Fruit fly (Drosophila melanogaster): ENCODE measurements around the gene RnrL.

The RnrL gene

DNA sequence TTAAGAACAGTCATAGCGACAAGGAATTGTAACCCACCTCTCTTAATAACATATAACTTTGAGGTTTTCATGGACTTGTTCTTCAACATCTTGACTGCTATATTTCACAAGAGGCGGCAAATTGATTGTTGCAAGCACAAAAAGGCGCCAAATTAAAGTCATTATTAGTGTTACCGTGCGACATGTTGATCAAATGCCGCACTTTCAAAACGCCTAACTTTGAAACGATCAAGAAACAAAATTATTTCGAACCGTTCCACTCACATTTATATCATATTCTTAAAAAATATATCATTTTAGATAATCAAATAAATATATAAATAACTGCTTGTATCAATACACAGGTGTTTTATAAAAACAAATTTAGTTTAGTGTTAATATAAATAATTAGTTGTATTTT is at the start of gene RnrL:
RnrL (minus strand) TSS at position 154 of the 400 bp plus-strand sequence.
- no peak for TF ChIP-seq ttk (optimal IDR thresholded peaks at IDR 0.05)
- TF ChIP-seq Myc (optimal IDR thresholded peaks at IDR 0.05), result no peak
- TF ChIP-seq h (optimal IDR thresholded peaks at IDR 0.05), result no peak
- TF ChIP-seq Sin3A (optimal IDR thresholded peaks at IDR 0.05), result no peak
- no peak for TF ChIP-seq insv (optimal IDR thresholded peaks at IDR 0.05)
- no peak for TF ChIP-seq psq (optimal IDR thresholded peaks at IDR 0.05)

DNA sequence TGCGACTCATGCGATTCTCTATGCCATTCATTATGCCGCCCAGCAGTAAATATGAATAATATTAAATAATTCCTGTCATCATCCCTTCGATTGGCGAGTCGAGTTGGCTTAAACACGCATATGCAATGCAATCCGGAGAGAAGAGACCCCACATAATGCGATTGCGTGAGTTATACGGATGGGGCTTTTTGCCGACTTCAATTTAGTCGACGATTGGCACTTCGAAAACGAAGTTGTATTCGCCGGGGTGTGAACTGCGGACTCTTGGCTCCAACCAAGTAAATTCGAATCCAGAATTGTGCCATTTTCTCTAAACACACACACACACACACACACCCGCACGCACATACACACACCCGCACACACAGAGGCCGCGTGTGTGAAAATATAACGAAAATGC is 48.5 kb upstream of the RnrL start:
- TF ChIP-seq psq (optimal IDR thresholded peaks at IDR 0.05) (no peak), ttk (optimal IDR thresholded peaks at IDR 0.05) (no peak), Sin3A (optimal IDR thresholded peaks at IDR 0.05) (no peak), h (optimal IDR thresholded peaks at IDR 0.05) (no peak), insv (optimal IDR thresholded peaks at IDR 0.05) (no peak), Myc (optimal IDR thresholded peaks at IDR 0.05) (no peak)

DNA sequence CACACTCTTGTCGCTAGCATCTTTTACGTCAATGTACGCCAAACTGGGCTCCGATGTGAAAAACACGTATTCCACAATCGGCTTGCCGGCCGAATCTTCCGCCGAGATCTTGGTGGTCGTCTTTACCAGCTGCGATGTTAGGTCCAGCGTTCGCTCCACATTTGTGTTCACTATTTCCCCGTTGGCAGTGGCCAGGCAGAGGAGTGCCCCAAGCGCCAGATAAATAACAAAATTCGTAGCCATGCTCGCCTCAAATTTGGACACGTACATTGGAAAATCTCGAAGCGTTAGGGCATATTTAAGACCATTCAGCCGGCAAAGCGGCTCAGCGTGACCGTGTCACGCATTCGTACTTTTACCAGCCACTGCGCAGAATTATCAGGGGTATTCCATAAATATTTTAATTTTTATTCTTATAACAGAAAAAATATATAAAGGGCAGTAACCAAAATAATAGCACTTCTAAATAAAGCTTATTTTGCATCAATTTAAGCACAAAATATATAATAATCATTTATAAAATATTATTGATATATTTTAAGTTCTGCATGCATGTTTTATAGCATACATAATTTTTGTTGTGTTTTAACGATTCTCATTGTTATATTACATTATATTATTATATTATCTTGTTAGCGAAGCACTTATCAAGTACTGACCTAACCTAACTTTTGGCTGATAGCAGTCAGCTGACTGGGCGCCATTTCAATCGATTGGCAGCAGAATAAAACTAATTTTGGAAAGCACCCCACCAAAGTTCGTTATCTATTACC is 47.9 kb upstream of the RnrL start, which contains the start of the genes CG33303 and dpr19:
CG33303 (minus strand) TSS at position 294 of the 773 bp plus-strand sequence.
dpr19 (plus strand) TSS at position 705 of the 773 bp plus-strand sequence.
- no peak for TF ChIP-seq psq (optimal IDR thresholded peaks at IDR 0.05)
- no peak for TF ChIP-seq insv (optimal IDR thresholded peaks at IDR 0.05)
- TF ChIP-seq Myc (optimal IDR thresholded peaks at IDR 0.05), result no peak
- TF ChIP-seq ttk (optimal IDR thresholded peaks at IDR 0.05), result no peak
- TF ChIP-seq Sin3A (optimal IDR thresholded peaks at IDR 0.05), result no peak
- no peak for TF ChIP-seq h (optimal IDR thresholded peaks at IDR 0.05)

DNA sequence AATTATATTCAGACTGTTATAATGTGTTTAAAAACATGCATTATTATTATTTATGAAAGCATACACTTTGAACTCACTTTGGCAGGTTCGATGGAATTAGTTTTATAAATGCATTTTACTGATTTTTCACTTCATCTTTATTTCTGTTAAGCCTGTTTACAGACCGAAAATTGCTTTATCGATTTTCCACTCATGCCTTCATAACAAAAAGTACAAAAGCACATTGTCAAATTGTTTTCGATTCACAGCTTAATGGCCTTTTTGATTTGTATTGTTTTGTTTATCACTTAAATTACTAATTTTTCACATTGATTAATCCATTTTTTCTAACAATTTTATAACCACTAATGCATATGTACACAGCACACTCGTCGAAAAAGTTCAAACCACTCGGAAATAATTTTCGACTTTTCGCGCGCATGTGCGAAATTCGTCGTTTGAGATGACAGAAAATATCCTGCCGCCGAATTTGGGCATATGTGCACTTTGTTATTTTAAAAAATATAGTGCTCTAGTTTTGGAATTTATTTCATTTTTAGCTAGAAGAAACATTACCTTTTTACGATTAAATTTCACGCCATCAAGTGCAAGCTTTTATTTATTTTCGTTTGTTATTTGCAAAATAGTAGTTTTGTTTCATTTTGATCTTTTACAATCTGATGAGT is 46.0 kb upstream of the RnrL start, which contains the start of gene rho-5:
rho-5 (minus strand) TSS at position 296 of the 665 bp plus-strand sequence.
- TF ChIP-seq psq (optimal IDR thresholded peaks at IDR 0.05) (no peak), Myc (optimal IDR thresholded peaks at IDR 0.05) (no peak), ttk (optimal IDR thresholded peaks at IDR 0.05) (no peak), Sin3A (optimal IDR thresholded peaks at IDR 0.05) (no peak)

DNA sequence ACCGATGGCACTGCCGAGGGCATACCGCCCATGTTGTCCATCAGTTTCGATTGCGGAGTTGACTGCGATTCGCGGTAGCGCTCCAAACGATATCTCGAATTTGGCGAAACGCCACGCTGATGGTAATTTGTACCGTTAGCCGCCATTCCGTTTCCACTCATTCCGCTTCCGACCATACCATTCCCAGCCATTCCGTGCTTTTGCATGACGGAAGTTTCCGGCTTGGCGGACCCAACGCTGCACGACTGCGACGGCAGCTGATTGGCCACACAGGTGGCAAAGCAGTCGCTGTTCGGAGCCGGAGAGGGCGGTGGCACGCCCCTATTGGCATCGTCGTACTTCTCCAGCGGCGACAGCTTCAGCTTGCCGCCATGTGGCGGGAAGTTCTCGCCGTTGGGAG is 44.6 kb upstream of the RnrL start:
- TF ChIP-seq psq (optimal IDR thresholded peaks at IDR 0.05) (no peak), insv (optimal IDR thresholded peaks at IDR 0.05) (no peak), Sin3A (optimal IDR thresholded peaks at IDR 0.05) (no peak)

DNA sequence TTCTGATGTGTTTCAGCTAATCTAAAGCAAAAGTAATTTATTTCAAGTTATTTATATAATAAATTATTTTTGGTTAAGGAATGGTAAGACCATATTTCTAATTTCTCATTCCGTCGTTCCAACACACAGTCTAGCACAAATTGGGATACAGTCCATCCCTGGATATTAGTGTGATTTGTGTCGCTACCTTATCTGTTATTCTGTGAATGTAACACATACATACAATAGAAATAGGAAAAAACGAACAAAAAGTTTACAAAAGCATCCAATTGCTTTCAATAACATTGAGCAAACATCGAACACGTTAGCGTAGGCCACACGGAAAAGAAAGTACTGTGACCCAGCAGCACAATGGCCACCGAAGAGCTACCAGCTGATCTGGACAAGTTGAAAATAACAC is 38.8 kb upstream of the RnrL start, which contains the start of gene CG5056:
CG5056 (plus strand) TSS at position 168 of the 400 bp plus-strand sequence.
- TF ChIP-seq Sin3A (optimal IDR thresholded peaks at IDR 0.05) (no peak), ttk (optimal IDR thresholded peaks at IDR 0.05) (no peak), h (optimal IDR thresholded peaks at IDR 0.05) (no peak), insv (optimal IDR thresholded peaks at IDR 0.05) (no peak), Myc (optimal IDR thresholded peaks at IDR 0.05) (no peak), psq (optimal IDR thresholded peaks at IDR 0.05) (no peak)

DNA sequence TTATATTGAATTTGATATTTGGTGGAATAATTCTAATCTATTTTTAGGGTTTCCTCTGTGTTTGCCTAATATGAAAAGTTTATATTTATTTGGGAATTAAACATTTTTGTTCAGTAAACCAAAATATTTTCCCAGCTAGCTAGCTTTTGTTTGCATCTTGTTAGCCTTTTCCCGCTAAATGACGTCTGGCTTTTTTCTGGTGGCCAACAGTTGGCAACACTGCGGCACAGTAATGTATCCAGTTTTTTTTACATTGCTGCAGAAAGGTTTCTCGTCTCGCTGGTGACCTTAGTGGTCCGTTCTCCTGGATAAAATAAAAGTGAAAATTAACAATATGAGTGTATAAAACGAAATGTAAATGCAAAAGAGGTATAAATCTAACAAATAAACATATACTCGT is 36.5 kb upstream of the RnrL start, which contains the start of gene lft:
lft (plus strand) TSS at position 243 of the 400 bp plus-strand sequence.
- TF ChIP-seq h (optimal IDR thresholded peaks at IDR 0.05) (no peak), Sin3A (optimal IDR thresholded peaks at IDR 0.05) (no peak), ttk (optimal IDR thresholded peaks at IDR 0.05) (no peak), insv (optimal IDR thresholded peaks at IDR 0.05) (no peak), Myc (optimal IDR thresholded peaks at IDR 0.05) (no peak), psq (optimal IDR thresholded peaks at IDR 0.05) (no peak)

DNA sequence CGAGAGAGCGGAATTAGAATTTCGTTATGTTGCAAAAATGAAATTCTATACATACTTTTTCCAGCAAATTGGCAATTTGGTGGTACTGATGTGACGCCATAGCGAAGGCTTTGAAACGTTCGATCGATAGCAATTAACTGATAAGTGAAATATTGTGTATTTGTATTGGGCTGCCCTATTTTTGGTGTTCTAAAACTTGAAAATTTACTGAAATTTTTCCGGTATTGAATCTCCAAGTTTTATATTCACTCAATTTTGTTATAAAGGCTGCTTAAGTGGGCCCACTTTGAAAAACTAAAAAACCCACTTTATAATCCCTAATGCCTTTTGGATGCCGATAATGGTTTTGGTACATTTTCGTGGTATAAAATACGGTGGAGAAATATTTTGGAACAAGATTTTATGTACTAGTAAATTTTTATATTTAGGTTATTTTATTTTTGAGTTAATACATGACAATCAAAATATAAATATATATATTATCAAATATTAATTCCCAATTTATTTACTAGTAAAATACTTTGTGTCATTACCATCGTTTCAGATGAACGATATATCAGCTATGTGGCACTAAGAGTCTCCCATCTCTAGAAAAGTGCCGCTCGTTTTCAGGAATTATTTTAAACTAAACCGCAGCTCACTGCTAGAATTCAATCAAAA is 34.8 kb upstream of the RnrL start, which contains the start of the genes Cand1 and pim:
Cand1 (minus strand) TSS at position 300 of the 660 bp plus-strand sequence.
pim (plus strand) TSS at position 582 of the 660 bp plus-strand sequence.
- no peak for TF ChIP-seq Myc (optimal IDR thresholded peaks at IDR 0.05)
- TF ChIP-seq psq (optimal IDR thresholded peaks at IDR 0.05), result no peak
- no peak for TF ChIP-seq insv (optimal IDR thresholded peaks at IDR 0.05)
- no peak for TF ChIP-seq ttk (optimal IDR thresholded peaks at IDR 0.05)
- no peak for TF ChIP-seq Sin3A (optimal IDR thresholded peaks at IDR 0.05)
- TF ChIP-seq h (optimal IDR thresholded peaks at IDR 0.05), result no peak

DNA sequence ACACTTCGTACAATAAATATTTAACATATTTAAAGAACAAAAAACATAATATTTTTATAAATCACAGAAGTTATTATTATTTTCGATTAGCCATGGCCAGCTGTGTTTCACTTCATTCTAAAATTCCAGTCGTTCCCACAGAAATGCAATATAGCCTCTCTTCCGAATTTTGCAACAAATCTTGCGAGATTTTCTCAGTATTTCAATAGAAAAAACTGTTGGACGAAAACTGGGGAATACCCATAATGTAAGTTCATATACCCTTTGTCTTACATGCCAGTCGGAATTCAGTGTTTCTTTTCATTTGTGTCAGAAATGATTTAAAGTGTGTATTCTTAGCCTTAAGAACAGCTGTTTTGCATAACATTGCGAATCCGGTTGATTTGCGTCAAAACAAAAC is 28.8 kb upstream of the RnrL start, which contains the start of the genes CtsL4 and ClpP:
CtsL4 (minus strand) TSS at position 90 of the 400 bp plus-strand sequence.
ClpP (plus strand) TSS at position 288 of the 400 bp plus-strand sequence.
- TF ChIP-seq Sin3A (optimal IDR thresholded peaks at IDR 0.05), result no peak
- TF ChIP-seq psq (optimal IDR thresholded peaks at IDR 0.05), result no peak
- no peak for TF ChIP-seq Myc (optimal IDR thresholded peaks at IDR 0.05)
- no peak for TF ChIP-seq ttk (optimal IDR thresholded peaks at IDR 0.05)
- TF ChIP-seq insv (optimal IDR thresholded peaks at IDR 0.05), result no peak

DNA sequence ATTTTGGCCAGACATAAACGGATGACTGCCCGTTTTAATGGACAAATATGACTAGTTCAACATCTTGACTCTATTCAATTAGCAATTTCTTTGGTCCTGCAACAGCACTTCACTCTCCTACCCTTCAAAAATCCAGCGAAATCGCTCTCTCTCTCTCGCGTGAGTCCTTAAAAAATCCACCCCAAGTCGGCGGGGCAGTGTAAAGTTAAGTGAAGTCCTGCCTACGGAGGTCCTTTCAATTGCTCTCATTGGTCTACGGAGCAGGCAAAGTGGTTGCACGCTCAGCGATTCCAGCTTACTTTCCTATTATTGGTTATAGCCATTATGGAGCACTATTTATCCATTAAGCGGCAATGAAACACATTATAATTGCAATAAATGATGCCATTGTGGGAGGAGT is 26.1 kb upstream of the RnrL start, which contains the start of gene CG34367:
CG34367 (minus strand) TSS at position 35 of the 400 bp plus-strand sequence.
- TF ChIP-seq ttk (optimal IDR thresholded peaks at IDR 0.05), result no peak
- TF ChIP-seq Sin3A (optimal IDR thresholded peaks at IDR 0.05), result no peak
- no peak for TF ChIP-seq insv (optimal IDR thresholded peaks at IDR 0.05)
- no peak for TF ChIP-seq Myc (optimal IDR thresholded peaks at IDR 0.05)
- no peak for TF ChIP-seq psq (optimal IDR thresholded peaks at IDR 0.05)
- no peak for TF ChIP-seq h (optimal IDR thresholded peaks at IDR 0.05)

DNA sequence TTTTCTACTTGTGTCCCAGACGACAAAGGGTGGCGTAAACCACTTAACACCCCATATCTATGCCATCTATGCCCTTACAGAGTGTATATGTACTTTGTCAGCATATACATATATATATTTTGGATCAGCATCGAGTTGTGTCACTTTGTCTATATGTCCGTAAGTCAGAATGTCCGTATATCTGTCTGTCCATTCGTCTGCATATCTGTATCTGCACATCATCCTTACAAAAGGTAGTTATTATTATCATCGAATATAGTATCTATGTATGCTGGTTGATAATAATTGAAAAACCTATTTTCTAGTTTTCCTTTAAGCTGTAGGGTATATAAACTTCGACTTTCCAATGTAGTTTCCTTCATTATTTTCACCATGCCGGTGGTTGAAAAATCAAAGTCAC is 23.4 kb upstream of the RnrL start:
- TF ChIP-seq ttk (optimal IDR thresholded peaks at IDR 0.05) (no peak), psq (optimal IDR thresholded peaks at IDR 0.05) (no peak), Myc (optimal IDR thresholded peaks at IDR 0.05) (no peak), insv (optimal IDR thresholded peaks at IDR 0.05) (no peak), h (optimal IDR thresholded peaks at IDR 0.05) (no peak), Sin3A (optimal IDR thresholded peaks at IDR 0.05) (no peak)
